Fruit fly (Drosophila melanogaster) whole organism, prepupa: ENCODE measurements around the gene Septin4.

ENCODE experiments used
- Blimp-1 ChIP-seq: fragments of 200-800 bp; sonication (Bioruptor generic); optimal IDR thresholded peaks from 3 replicates; lab custom pipeline; 2017; ENCODE audit warnings: missing biosample characterization, missing genetic modification characterization, mild to moderate bottlenecking, moderate library complexity, missing genetic modification reagents
- CG10631 ChIP-seq: fragments of 200-800 bp; sonication (Bioruptor generic); optimal IDR thresholded peaks from 2 replicates; lab custom pipeline; 2016; ENCODE audit warnings: missing biosample characterization, missing genetic modification characterization
- CG10669 ChIP-seq: fragments of 200-800 bp; sonication (Bioruptor generic); optimal IDR thresholded peaks from 3 replicates; lab custom pipeline; 2018; ENCODE audit warnings: missing biosample characterization, mild to moderate bottlenecking, missing genetic modification characterization, moderate library complexity
- CG11294 ChIP-seq: fragments of 200-800 bp; sonication (Bioruptor generic); IDR thresholded peaks from 2 replicates; pipeline ENCODE4 v1.3.6; 2022; ENCODE audit warnings: missing biosample characterization, missing genetic modification characterization
- CG11762 ChIP-seq: fragments of 200-800 bp; sonication (Bioruptor generic); optimal IDR thresholded peaks from 3 replicates; lab custom pipeline; 2016; ENCODE audit warnings: missing biosample characterization, missing genetic modification characterization; ENCODE audit not compliant: insufficient read depth
- CG11902 ChIP-seq: fragments of 200-800 bp; sonication (Bioruptor generic); optimal IDR thresholded peaks from 3 replicates; lab custom pipeline; 2016; ENCODE audit warnings: missing biosample characterization, missing genetic modification characterization
- CG15336 ChIP-seq: fragments of 200-800 bp; sonication (Bioruptor generic); IDR thresholded peaks from 2 replicates; pipeline ENCODE4 v1.3.6; 2022; ENCODE audit warnings: missing biosample characterization, missing genetic modification characterization
- CG16779 ChIP-seq: fragments of 200-800 bp; sonication (Bioruptor generic); optimal IDR thresholded peaks from 3 replicates; lab custom pipeline; 2017; ENCODE audit warnings: missing biosample characterization, mild to moderate bottlenecking, missing genetic modification characterization
- CG3032 ChIP-seq: fragments of 200-800 bp; optimal IDR thresholded peaks from 2 replicates; lab custom pipeline; 2019; ENCODE audit warnings: missing biosample characterization, mild to moderate bottlenecking, missing genetic modification characterization, moderate library complexity
- CG31627 ChIP-seq: fragments of 200-800 bp; sonication (Bioruptor generic); optimal IDR thresholded peaks from 3 replicates; lab custom pipeline; 2016; ENCODE audit warnings: missing biosample characterization, missing genetic modification characterization
- CG3919 ChIP-seq: fragments of 200-800 bp; sonication (Bioruptor generic); optimal IDR thresholded peaks from 3 replicates; lab custom pipeline; 2016; ENCODE audit warnings: missing biosample characterization, missing genetic modification characterization
- CG4318 ChIP-seq: fragments of 200-800 bp; sonication (Bioruptor generic); optimal IDR thresholded peaks from 3 replicates; lab custom pipeline; 2017; ENCODE audit warnings: missing biosample characterization, mild to moderate bottlenecking, missing genetic modification characterization
- CG6163 ChIP-seq: fragments of 200-800 bp; sonication (Bioruptor generic); IDR thresholded peaks from 3 replicates; pipeline ENCODE4 v1.3.6; 2022; ENCODE audit warnings: missing biosample characterization, missing genetic modification characterization
- CG6276 ChIP-seq: fragments of 200-800 bp; sonication (Bioruptor generic); optimal IDR thresholded peaks from 2 replicates; lab custom pipeline; 2017; ENCODE audit warnings: missing biosample characterization, mild to moderate bottlenecking, missing genetic modification characterization
- CG6808 ChIP-seq: fragments of 200-800 bp; sonication (Bioruptor generic); optimal IDR thresholded peaks from 3 replicates; lab custom pipeline; 2017; ENCODE audit warnings: missing biosample characterization, missing genetic modification characterization, mild to moderate bottlenecking, moderate library complexity, missing genetic modification reagents
- CG6854 ChIP-seq: fragments of 200-800 bp; sonication (Bioruptor generic); optimal IDR thresholded peaks from 2 replicates; lab custom pipeline; 2017; ENCODE audit warnings: missing biosample characterization, mild to moderate bottlenecking, missing genetic modification characterization
- CG7368 ChIP-seq: fragments of 200-800 bp; sonication (Bioruptor generic); optimal IDR thresholded peaks from 3 replicates; lab custom pipeline; 2016; ENCODE audit warnings: missing biosample characterization, missing genetic modification characterization
- CG8119 ChIP-seq: fragments of 200-800 bp; sonication (Bioruptor generic); IDR thresholded peaks from 3 replicates; pipeline ENCODE4 v1.3.6; 2022; ENCODE audit warnings: missing biosample characterization, missing genetic modification characterization
- CG8319 ChIP-seq: fragments of 200-800 bp; sonication (Bioruptor generic); optimal IDR thresholded peaks from 3 replicates; lab custom pipeline; 2016; ENCODE audit warnings: missing biosample characterization, missing genetic modification characterization
- CG8632 ChIP-seq: fragments of 200-800 bp; sonication (Bioruptor generic); optimal IDR thresholded peaks from 3 replicates; lab custom pipeline; 2016; ENCODE audit warnings: missing biosample characterization, missing genetic modification characterization
- Eip78C ChIP-seq: fragments of 200-800 bp; sonication (Bioruptor generic); peaks from one replicate; lab custom pipeline; 2016; ENCODE audit warnings: missing biosample characterization, missing genetic modification characterization
- Eip93F ChIP-seq: fragments of 200-800 bp; sonication (Bioruptor generic); optimal IDR thresholded peaks from 2 replicates; lab custom pipeline; 2016; ENCODE audit warnings: missing biosample characterization, mild to moderate bottlenecking, missing genetic modification characterization
- Ets21C ChIP-seq: fragments of 200-800 bp; sonication (Bioruptor generic); optimal IDR thresholded peaks from 3 replicates; lab custom pipeline; 2016; ENCODE audit warnings: missing biosample characterization, missing genetic modification characterization
- Ets96B ChIP-seq: fragments of 200-800 bp; optimal IDR thresholded peaks from 2 replicates; lab custom pipeline; 2019; ENCODE audit warnings: missing biosample characterization, mild to moderate bottlenecking, missing genetic modification characterization, moderate library complexity
- Gug ChIP-seq: fragments of 200-800 bp; sonication (Bioruptor generic); IDR thresholded peaks from 2 replicates; pipeline ENCODE4 v1.3.6; 2022; ENCODE audit warnings: missing biosample characterization, missing genetic modification characterization
- Hr38 ChIP-seq: sonication (Bioruptor generic); optimal IDR thresholded peaks from 2 replicates; lab custom pipeline; 2016; ENCODE audit warnings: missing biosample characterization, missing genetic modification characterization
- Hr39 ChIP-seq: fragments of 200-800 bp; sonication (Bioruptor generic); optimal IDR thresholded peaks from 2 replicates; lab custom pipeline; 2016; ENCODE audit warnings: missing biosample characterization, missing genetic modification characterization
- Hr4 ChIP-seq: fragments of 200-800 bp; sonication (Bioruptor generic); optimal IDR thresholded peaks from 3 replicates; lab custom pipeline; 2016; ENCODE audit warnings: missing biosample characterization, missing genetic modification characterization
- Lpt ChIP-seq: fragments of 200-800 bp; sonication (Bioruptor generic); optimal IDR thresholded peaks from 3 replicates; lab custom pipeline; 2016; ENCODE audit warnings: missing biosample characterization, missing genetic modification characterization
- Met ChIP-seq: fragments of 200-800 bp; sonication (Bioruptor generic); optimal IDR thresholded peaks from 3 replicates; lab custom pipeline; 2016; ENCODE audit warnings: missing biosample characterization, missing genetic modification characterization
- OdsH ChIP-seq: fragments of 200-800 bp; sonication (Bioruptor generic); optimal IDR thresholded peaks from 3 replicates; lab custom pipeline; 2016; ENCODE audit warnings: missing biosample characterization, missing genetic modification characterization
- Sox14 ChIP-seq: fragments of 200-800 bp; sonication (Bioruptor generic); optimal IDR thresholded peaks from 3 replicates; lab custom pipeline; 2016; ENCODE audit warnings: missing biosample characterization, missing genetic modification characterization
- achi ChIP-seq: fragments of 200-800 bp; sonication (Bioruptor generic); optimal IDR thresholded peaks from 3 replicates; lab custom pipeline; 2016; ENCODE audit warnings: missing biosample characterization, missing genetic modification characterization
- cyc ChIP-seq: fragments of 200-800 bp; sonication (Bioruptor generic); optimal IDR thresholded peaks from 3 replicates; lab custom pipeline; 2016; ENCODE audit warnings: missing biosample characterization, missing genetic modification characterization
- dsx ChIP-seq: fragments of 200-800 bp; optimal IDR thresholded peaks from 3 replicates; lab custom pipeline; 2019; ENCODE audit warnings: missing biosample characterization, mild to moderate bottlenecking, missing genetic modification characterization, moderate library complexity; ENCODE audit not compliant: poor library complexity, severe bottlenecking
- esn ChIP-seq: fragments of 200-800 bp; sonication (Bioruptor generic); optimal IDR thresholded peaks from 2 replicates; lab custom pipeline; 2016; ENCODE audit warnings: missing biosample characterization, mild to moderate bottlenecking, missing genetic modification characterization, moderate library complexity
- fd59A ChIP-seq: fragments of 200-800 bp; sonication (Bioruptor generic); optimal IDR thresholded peaks from 2 replicates; lab custom pipeline; 2017; ENCODE audit warnings: missing biosample characterization, mild to moderate bottlenecking, missing genetic modification characterization, missing genetic modification reagents
- fd85E ChIP-seq: fragments of 200-800 bp; sonication (Bioruptor generic); optimal IDR thresholded peaks from 3 replicates; lab custom pipeline; 2016; ENCODE audit warnings: missing biosample characterization, missing genetic modification characterization
- fkh ChIP-seq: fragments of 200-800 bp; sonication (Bioruptor generic); optimal IDR thresholded peaks from 3 replicates; lab custom pipeline; 2017; ENCODE audit warnings: missing biosample characterization, mild to moderate bottlenecking, missing genetic modification characterization, moderate library complexity
- lz ChIP-seq: fragments of 200-800 bp; sonication (Bioruptor generic); optimal IDR thresholded peaks from 3 replicates; lab custom pipeline; 2016; ENCODE audit warnings: missing biosample characterization, missing genetic modification characterization
- pdm3 ChIP-seq: fragments of 200-800 bp; sonication (Bioruptor generic); optimal IDR thresholded peaks from 3 replicates; lab custom pipeline; 2016; ENCODE audit warnings: missing biosample characterization, missing genetic modification characterization
- salr ChIP-seq, 2 experiments: fragments of 200-800 bp; sonication (Bioruptor generic); optimal IDR thresholded peaks; 3 replicates each; lab custom pipeline; 2016 to 2018; ENCODE audit warnings: missing biosample characterization in 2 of 2, missing genetic modification characterization in 2 of 2, mild to moderate bottlenecking in 1 of 2
- spab ChIP-seq: fragments of 200-800 bp; sonication (Bioruptor generic); optimal IDR thresholded peaks from 2 replicates; lab custom pipeline; 2017; ENCODE audit warnings: missing biosample characterization, mild to moderate bottlenecking, missing genetic modification characterization, missing genetic modification reagents
- ss ChIP-seq, 2 experiments: fragments of 200-800 bp; sonication (Bioruptor generic); optimal IDR thresholded peaks; 2 replicates in 1 of 2; 3 replicates in 1 of 2; lab custom pipeline; 2017 to 2018; ENCODE audit warnings: mild to moderate bottlenecking in 2 of 2, missing biosample characterization in 2 of 2, missing genetic modification characterization in 2 of 2, moderate library complexity in 1 of 2
- topi ChIP-seq: fragments of 200-800 bp; sonication (Bioruptor generic); optimal IDR thresholded peaks from 3 replicates; lab custom pipeline; 2016; ENCODE audit warnings: missing biosample characterization, missing genetic modification characterization
- vri ChIP-seq: fragments of 200-800 bp; sonication (Bioruptor generic); optimal IDR thresholded peaks from 3 replicates; lab custom pipeline; 2016; ENCODE audit warnings: missing biosample characterization, mild to moderate bottlenecking, missing genetic modification characterization

Septin4 gene

dm6 chrX:16670691-16671481 lies 24.1 kb downstream of the Septin4 start (continued):
- TF ChIP-seq Hr39 (GFP tag; lab: Kevin White, UChicago), result peak; percentile 28
- no peak for TF ChIP-seq Hr38
- peak; percentile 10 for TF ChIP-seq OdsH (GFP tag; lab: Kevin White, UChicago)
- TF ChIP-seq CG6854, result no peak
- no peak for TF ChIP-seq fd59A (GFP tag; lab: Kevin White, UChicago)
- no peak for TF ChIP-seq CG11902 (GFP tag; lab: Kevin White, UChicago)
- no peak for TF ChIP-seq fd85E
- no peak for TF ChIP-seq CG6163 (GFP tag; lab: Robert Waterston, UW)
- no peak for TF ChIP-seq CG8319 (GFP tag; lab: Kevin White, UChicago)
- TF ChIP-seq Ets96B, result no peak
- no peak for TF ChIP-seq cyc (GFP tag; lab: Kevin White, UChicago)
- no peak for TF ChIP-seq CG3919 (GFP tag; lab: Kevin White, UChicago)
- TF ChIP-seq Blimp-1 (GFP tag; lab: Kevin White, UChicago), result no peak
- peak; percentile 32 for TF ChIP-seq CG31627 (GFP tag; lab: Kevin White, UChicago)
- no peak for TF ChIP-seq CG3032 (tag; lab: Kevin White, UChicago)
- no peak for TF ChIP-seq CG10669 (GFP tag; lab: Kevin White, UChicago)
- peak; percentile 1 for TF ChIP-seq fkh (GFP tag; lab: Kevin White, UChicago)

- TF ChIP-seq Eip78C (GFP tag; lab: Kevin White, UChicago) (peak; percentile 45), fd85E (no peak), CG3919 (GFP tag; lab: Kevin White, UChicago) (no peak), CG31627 (GFP tag; lab: Kevin White, UChicago) (peak; percentile 29), CG8319 (GFP tag; lab: Kevin White, UChicago) (no peak), Gug (GFP tag; lab: Robert Waterston, UW) (no peak), CG8119 (GFP tag; lab: Robert Waterston, UW) (peak; percentile 31; the same call in 1 of the 3 replicates), CG15336 (GFP tag; lab: Robert Waterston, UW) (no peak), vri (GFP tag; lab: Kevin White, UChicago) (no peak), CG11902 (GFP tag; lab: Kevin White, UChicago) (no peak), Hr38 (no peak), CG6276 (GFP tag; lab: Kevin White, UChicago) (peak; percentile 32), achi (GFP tag; lab: Kevin White, UChicago) (peak; percentile 27), ss (GFP tag; optimal IDR thresholded peaks at IDR 0.05; lab: Kevin White, UChicago) (no peak), CG10631 (no peak), esn (GFP tag; lab: Kevin White, UChicago) (peak; percentile 47), Hr39 (GFP tag; lab: Kevin White, UChicago) (peak; percentile 29), Hr4 (GFP tag; lab: Kevin White, UChicago) (peak; percentile 35), topi (GFP tag; lab: Kevin White, UChicago) (no peak), Lpt (GFP tag; lab: Kevin White, UChicago) (no peak), fkh (GFP tag; lab: Kevin White, UChicago) (no peak), Blimp-1 (GFP tag; lab: Kevin White, UChicago) (no peak), CG7368 (GFP tag; lab: Kevin White, UChicago) (no peak), CG11762 (GFP tag; lab: Kevin White, UChicago) (no peak), cyc (GFP tag; lab: Kevin White, UChicago) (peak; percentile 33), CG11294 (GFP tag; lab: Robert Waterston, UW) (no peak), Eip93F (GFP tag; lab: Kevin White, UChicago) (no peak), lz (GFP tag; lab: Kevin White, UChicago) (peak; percentile 13), Met (GFP tag; lab: Kevin White, UChicago) (no peak), CG16779 (no peak), dsx (no peak), pdm3 (peak; percentile 37), CG6854 (no peak), OdsH (GFP tag; lab: Kevin White, UChicago) (peak; percentile 14), Sox14 (no peak), salr (GFP tag; optimal IDR thresholded peaks at IDR 0.05; lab: Kevin White, UChicago) (peak in 1 of 2 experiments; percentile 9), CG4318 (GFP tag; lab: Kevin White, UChicago) (no peak), Ets96B (no peak), CG6808 (GFP tag; lab: Kevin White, UChicago) (no peak), Ets21C (GFP tag; lab: Kevin White, UChicago) (no peak), spab (GFP tag; lab: Kevin White, UChicago) (no peak), CG3032 (tag; lab: Kevin White, UChicago) (no peak), CG8632 (GFP tag; lab: Kevin White, UChicago) (no peak), CG10669 (GFP tag; lab: Kevin White, UChicago) (no peak)
Observed at dm6 chrX:16670262-16670661, 24.7 kb downstream of the Septin4 start.
